Worm (Caenorhabditis elegans): ENCODE measurements around the gene cam-1.

DNA sequence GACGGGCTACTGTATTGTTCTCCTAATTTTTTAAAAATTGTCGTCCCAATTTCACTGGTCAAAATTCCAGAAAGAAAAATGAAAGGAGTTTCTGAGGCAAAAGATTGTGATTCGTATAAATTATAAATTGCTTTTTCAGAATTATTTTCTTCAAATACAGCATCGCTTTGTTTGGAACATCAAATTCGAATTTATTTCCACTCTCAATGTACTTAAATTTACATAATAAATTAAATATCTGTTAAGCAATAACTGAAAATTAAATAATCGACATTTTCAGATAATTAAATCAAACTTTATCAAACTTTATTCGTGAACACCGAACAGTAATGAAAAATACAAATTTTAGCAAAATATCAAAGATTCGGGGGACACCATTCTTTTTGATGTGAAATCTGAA lies 35.4 kb downstream of the cam-1 start:
- TF ChIP-seq ztf-11 (tag; optimal IDR thresholded peaks at IDR 0.05) (no peak), unc-39 (tag; optimal IDR thresholded peaks at IDR 0.05) (no peak), ces-1 (GFP tag; optimal IDR thresholded peaks at IDR 0.05) (no peak), lin-13 (tag; optimal IDR thresholded peaks at IDR 0.05) (no peak), blmp-1 (tag; optimal IDR thresholded peaks at IDR 0.05) (no peak), snpc-4 (tag; optimal IDR thresholded peaks at IDR 0.05) (no peak), nhr-237 (tag; optimal IDR thresholded peaks at IDR 0.05) (no peak), lsy-2 (tag; optimal IDR thresholded peaks at IDR 0.05) (no peak), ceh-83 (GFP tag; optimal IDR thresholded peaks at IDR 0.05) (no peak), mls-2 (tag; optimal IDR thresholded peaks at IDR 0.05) (no peak), unc-120 (tag; optimal IDR thresholded peaks at IDR 0.05; ENCODE audit: poor library complexity, severe bottlenecking) (no peak), ceh-43 (GFP tag; optimal IDR thresholded peaks at IDR 0.05) (no peak), drap-1 (GFP tag; optimal IDR thresholded peaks at IDR 0.05) (no peak)

Measured in whole organism, mixed stage, embryonic.